Worm (Caenorhabditis elegans) whole organism, L4 larva: Measurements from ENCODE around the gene ZK809.8.

ENCODE experiments used
- F37D6.2 ChIP-seq: sonication (generic microtip); optimal IDR thresholded peaks from 2 replicates; lab custom pipeline; 2016; ENCODE audit warnings: mild to moderate bottlenecking, missing genetic modification characterization, missing compliant biosample characterization
- F44E2.7 ChIP-seq: fragments of 200-800 bp; sonication (Bioruptor generic); IDR thresholded peaks from 2 replicates; pipeline ENCODE4 v2.1.2; 2022; ENCODE audit warnings: missing genetic modification characterization, missing compliant biosample characterization
- R02D3.7 ChIP-seq: fragments of 150-350 bp; sonication (generic microtip); optimal IDR thresholded peaks from 3 replicates; lab custom pipeline; 2014; ENCODE audit warnings: missing biosample characterization, missing genetic modification characterization
- T26A8.4 ChIP-seq: fragments of 200-800 bp; sonication (Bioruptor generic); IDR thresholded peaks from 2 replicates; pipeline ENCODE4 v1.3.6; 2022; ENCODE audit warnings: missing genetic modification characterization, missing compliant biosample characterization
- Y105C5A.15 ChIP-seq: fragments of 200-800 bp; sonication (Bioruptor generic); IDR thresholded peaks from 2 replicates; pipeline ENCODE4 v1.3.6; 2022; ENCODE audit warnings: missing genetic modification characterization, missing compliant biosample characterization
- ZK546.5 ChIP-seq, 2 experiments: sonication (generic microtip); optimal IDR thresholded peaks; 2 replicates each; lab custom pipeline; 2017; ENCODE audit warnings: missing biosample characterization in 2 of 2, missing genetic modification characterization in 2 of 2
- aha-1 ChIP-seq: fragments of 150-350 bp; peaks from one replicate; lab custom pipeline; 2014; ENCODE audit warnings: missing biosample characterization, missing genetic modification characterization
- aly-2 ChIP-seq: sonication (generic microtip); optimal IDR thresholded peaks from 2 replicates; lab custom pipeline; 2018; ENCODE audit warnings: missing biosample characterization, missing genetic modification characterization
- ceh-28 ChIP-seq: fragments of 150-350 bp; optimal IDR thresholded peaks from 2 replicates; lab custom pipeline; 2014; ENCODE audit warnings: missing biosample characterization, missing genetic modification reagents, missing genetic modification characterization
- ceh-44 ChIP-seq: fragments of 200-800 bp; sonication (Bioruptor generic); IDR thresholded peaks from 2 replicates; pipeline ENCODE4 v1.3.6; 2022; ENCODE audit warnings: missing genetic modification reagents, missing genetic modification characterization, missing compliant biosample characterization
- fos-1 ChIP-seq: fragments of 150-350 bp; optimal IDR thresholded peaks from 2 replicates; lab custom pipeline; 2014; ENCODE audit warnings: missing biosample characterization, missing genetic modification characterization
- jun-1 ChIP-seq: fragments of 150-350 bp; optimal IDR thresholded peaks from 2 replicates; lab custom pipeline; 2014; ENCODE audit warnings: missing biosample characterization, missing genetic modification reagents, missing genetic modification characterization
- lim-7 ChIP-seq: fragments of 200-800 bp; sonication (Bioruptor generic); IDR thresholded peaks from 2 replicates; pipeline ENCODE4 v1.3.6; 2022; ENCODE audit warnings: missing genetic modification characterization, missing compliant biosample characterization
- lin-15B ChIP-seq: fragments of 150-350 bp; sonication (generic microtip); optimal IDR thresholded peaks from 3 replicates; lab custom pipeline; 2014; ENCODE audit warnings: missing biosample characterization, missing genetic modification characterization
- nhr-102 ChIP-seq: sonication (generic microtip); optimal IDR thresholded peaks from 2 replicates; lab custom pipeline; 2016; ENCODE audit warnings: mild to moderate bottlenecking, missing genetic modification characterization, moderate library complexity, missing compliant biosample characterization
- nhr-6 ChIP-seq: fragments of 150-350 bp; optimal IDR thresholded peaks from 2 replicates; lab custom pipeline; 2014; ENCODE audit warnings: missing biosample characterization, missing genetic modification characterization
- php-3 ChIP-seq: fragments of 200-800 bp; sonication (Bioruptor generic); IDR thresholded peaks from 2 replicates; pipeline ENCODE4 v1.3.6; 2022; ENCODE audit warnings: missing genetic modification reagents, missing genetic modification characterization, missing compliant biosample characterization
- rbr-2 ChIP-seq: sonication (generic microtip); optimal IDR thresholded peaks from 2 replicates; lab custom pipeline; 2016; ENCODE audit warnings: missing genotype, missing genetic modification characterization, missing compliant biosample characterization
- set-16 ChIP-seq: fragments of 200-800 bp; sonication (Bioruptor generic); IDR thresholded peaks from 2 replicates; pipeline ENCODE4 v1.3.6; 2022; ENCODE audit warnings: missing genetic modification reagents, missing genetic modification characterization, missing compliant biosample characterization
- skn-1 ChIP-seq: fragments of 150-350 bp; optimal IDR thresholded peaks from 2 replicates; lab custom pipeline; 2014; ENCODE audit warnings: missing biosample characterization, missing genetic modification characterization
- spr-3 ChIP-seq: fragments of 200-800 bp; sonication (Bioruptor generic); optimal IDR thresholded peaks from 2 replicates; lab custom pipeline; 2018; ENCODE audit warnings: mild to moderate bottlenecking, missing genetic modification characterization, missing compliant biosample characterization
- unc-62 ChIP-seq, 3 experiments: fragments of 150-350 bp in 1 of 3; sonication (generic microtip); optimal IDR thresholded peaks in 2 of 3; peaks in 1 of 3; 1 replicate in 1 of 3; 2 replicates in 2 of 3; lab custom pipeline; 2014 to 2017; ENCODE audit warnings: missing biosample characterization in 3 of 3, missing genetic modification characterization in 3 of 3, missing genetic modification reagents in 3 of 3, missing genotype in 1 of 3
- zfp-3 ChIP-seq: fragments of 200-800 bp; sonication (Bioruptor generic); conservative IDR thresholded peaks from 2 replicates; pipeline ENCODE4 v1.3.6; 2022; ENCODE audit warnings: missing genetic modification reagents, missing genetic modification characterization, missing compliant biosample characterization

The ZK809.8 gene

DNA sequence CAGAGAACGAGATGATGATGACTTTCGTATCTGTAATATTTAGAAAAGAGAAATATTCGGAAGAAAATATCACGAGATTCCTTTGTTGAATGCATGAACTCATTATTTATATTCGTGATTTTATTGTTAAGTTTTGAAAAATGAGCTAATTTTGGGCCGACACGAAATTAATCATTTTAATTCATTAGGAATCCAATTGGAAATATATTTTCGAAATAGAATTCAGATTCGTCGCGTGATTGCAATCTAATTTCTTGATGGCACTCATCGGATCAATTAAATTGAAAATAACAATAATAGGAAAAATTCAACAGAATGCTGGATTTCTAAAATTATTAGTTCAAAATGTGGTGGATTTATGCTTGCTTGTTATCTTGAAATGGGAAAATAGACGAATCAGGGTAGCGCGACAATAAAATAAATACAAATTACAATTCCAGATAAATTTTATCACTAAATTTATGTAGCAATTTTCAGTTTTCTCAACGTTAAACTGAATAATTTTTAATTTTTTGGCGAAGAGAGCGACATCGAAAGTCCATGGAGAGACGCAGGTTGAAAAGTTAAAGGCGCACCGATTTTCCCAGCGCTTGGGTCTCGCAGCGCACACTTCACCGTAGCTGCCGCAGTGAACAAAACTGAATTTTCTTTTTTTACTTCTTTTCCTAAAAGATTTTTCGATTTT lies 47.0 kb downstream of the ZK809.8 start (continued):
- TF ChIP-seq ceh-28 (tag; lab: Kevin White, UChicago) (no peak), php-3 (GFP tag; lab: Robert Waterston, UW) (no peak), F44E2.7 (no peak), ZK546.5 (tag; optimal IDR thresholded peaks at IDR 0.05; lab: Kevin White, UChicago) (no peak), F37D6.2 (tag; lab: Kevin White, UChicago) (peak; percentile 27), nhr-6 (tag; lab: Kevin White, UChicago) (peak; percentile 43), spr-3 (GFP tag; lab: Kevin White, UChicago) (no peak), Y105C5A.15 (GFP tag; lab: Robert Waterston, UW) (no peak), jun-1 (tag; lab: Kevin White, UChicago) (no peak), ceh-44 (peak; percentile 52; the same call in 1 of the 2 replicates), R02D3.7 (tag; lab: Kevin White, UChicago) (no peak), set-16 (GFP tag; lab: Robert Waterston, UW) (peak; percentile 9; the same call in 1 of the 2 replicates), fos-1 (tag; lab: Kevin White, UChicago) (no peak), nhr-102 (tag; lab: Kevin White, UChicago) (peak; percentile 54), lin-15B (tag; lab: Kevin White, UChicago) (no peak)
- TF ChIP-seq, all 104 proteins: peak for 36

DNA sequence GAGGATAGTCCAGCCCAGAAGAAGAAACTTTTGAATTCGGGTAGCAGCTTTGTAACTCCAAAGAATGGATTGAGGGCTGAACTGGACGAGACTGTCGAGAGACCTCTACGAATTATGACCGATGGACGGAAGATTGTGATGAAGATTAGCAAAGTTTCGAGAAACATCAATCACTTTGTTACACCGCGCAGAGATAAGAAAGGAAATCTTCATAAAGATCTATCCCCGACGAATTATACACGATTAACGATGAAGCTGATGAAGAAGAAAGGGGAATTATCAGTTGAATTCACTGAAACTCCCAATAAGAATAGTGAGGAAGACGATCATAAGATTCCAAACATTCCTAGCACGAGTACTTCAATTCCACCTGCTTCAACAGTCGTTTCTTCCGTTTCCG lies 49.1 kb downstream of the ZK809.8 start:
- TF ChIP-seq unc-62 (GFP tag; optimal IDR thresholded peaks at IDR 0.05 in 1 of 2; lab: Kevin White, UChicago) (peak in 1 of 2 experiments; percentile 98), unc-62 (tag; optimal IDR thresholded peaks at IDR 0.05; lab: Kevin White, UChicago) (no peak), skn-1 (tag; lab: Kevin White, UChicago) (no peak)

DNA sequence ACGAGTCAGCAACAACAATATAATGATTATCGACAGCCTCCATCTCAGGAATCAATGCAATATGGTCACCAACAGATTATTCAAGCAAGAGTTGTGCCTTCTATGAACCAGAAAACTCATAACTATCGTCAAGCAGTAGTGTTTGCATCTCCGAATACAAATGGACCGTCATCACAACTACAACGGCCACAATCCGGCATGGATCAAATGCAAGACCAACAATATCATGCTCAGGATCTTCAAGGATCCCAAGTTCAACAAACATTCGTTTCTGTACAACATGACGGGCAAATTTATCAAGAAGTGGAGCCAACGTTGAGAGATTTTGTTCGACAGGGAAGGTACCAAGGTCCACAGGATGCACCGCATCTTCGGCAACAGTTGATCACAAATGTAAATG lies 51.8 kb downstream of the ZK809.8 start:
- no peak for TF ChIP-seq aly-2 (tag; lab: Kevin White, UChicago)
- TF ChIP-seq rbr-2 (tag; lab: Kevin White, UChicago), result no peak
- TF ChIP-seq aha-1 (tag; lab: Kevin White, UChicago), result peak; percentile 92
- TF ChIP-seq T26A8.4, result no peak
- TF ChIP-seq lim-7 (GFP tag; lab: Robert Waterston, UW), result no peak
- TF ChIP-seq zfp-3 (GFP tag; lab: Robert Waterston, UW), result no peak
- TF ChIP-seq, all 104 proteins: peak for 1
